Worm (Caenorhabditis elegans) whole organism, L4/young adult: Measurements from ENCODE around the gene rmd-3.

Source experiments
- dao-5 ChIP-seq: sonication (generic microtip); optimal IDR thresholded peaks from 2 replicates; lab custom pipeline; 2016; ENCODE audit warnings: missing genotype, missing genetic modification characterization, moderate library complexity, missing compliant biosample characterization
- him-1 ChIP-seq: sonication (generic microtip); optimal IDR thresholded peaks from 2 replicates; lab custom pipeline; 2016; ENCODE audit warnings: missing genotype, missing genetic modification reagents, missing genetic modification characterization, missing compliant biosample characterization

DNA sequence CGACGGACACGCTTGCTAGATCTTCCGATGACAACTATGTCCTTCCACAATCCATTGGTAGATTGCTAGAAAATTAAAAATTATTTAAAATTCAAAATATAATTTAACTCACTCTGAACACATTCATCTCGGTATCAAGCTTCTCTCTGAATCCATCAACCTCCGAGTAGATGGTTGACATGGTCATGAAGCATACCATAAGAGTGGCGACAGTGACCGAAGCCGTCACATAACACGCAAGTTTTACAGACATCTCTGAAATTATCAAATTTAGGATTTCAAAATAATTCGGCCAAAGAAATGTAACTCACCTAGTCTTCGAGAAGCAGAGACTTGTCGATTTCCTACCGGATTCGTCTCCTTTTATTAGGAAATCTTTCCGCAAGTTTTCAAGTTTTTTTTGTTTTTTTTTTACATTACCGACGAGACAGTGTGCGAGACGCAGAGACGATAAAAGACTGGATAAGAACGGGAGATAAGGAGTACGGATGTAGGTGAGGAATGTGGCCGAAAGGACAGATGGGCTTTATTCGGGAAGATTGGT, 1.8 kb downstream of the rmd-3 start, which contains the start of gene sqt-1:
- TF ChIP-seq dao-5, result no peak
- no peak for TF ChIP-seq him-1 (tag; lab: Kevin White, UChicago)
